Fruit fly (Drosophila melanogaster) whole organism, embryonic: ENCODE results near the gene Cog1.

Source experiments
- ATbp ChIP-seq: fragments of 200-800 bp; sonication (Bioruptor generic); optimal IDR thresholded peaks from 2 replicates; lab custom pipeline; 2017; ENCODE audit warnings: missing biosample characterization, mild to moderate bottlenecking, missing genetic modification characterization, missing genetic modification reagents
- Blimp-1 ChIP-seq: fragments of 200-800 bp; sonication (Bioruptor generic); optimal IDR thresholded peaks from 3 replicates; lab custom pipeline; 2018; ENCODE audit warnings: missing biosample characterization, missing genetic modification characterization, mild to moderate bottlenecking, moderate library complexity, missing genetic modification reagents
- CG1024 ChIP-seq: fragments of 200-800 bp; sonication (Bioruptor generic); IDR thresholded peaks from 2 replicates; pipeline ENCODE4 v1.3.6; 2022; ENCODE audit warnings: missing biosample characterization, missing genetic modification characterization
- CG12299 ChIP-seq: fragments of 200-800 bp; sonication (Bioruptor generic); optimal IDR thresholded peaks from 2 replicates; lab custom pipeline; 2018; ENCODE audit warnings: missing biosample characterization, mild to moderate bottlenecking, missing genetic modification characterization
- CG1233 ChIP-seq: fragments of 200-800 bp; sonication (Bioruptor generic); optimal IDR thresholded peaks from 4 replicates; lab custom pipeline; 2018; ENCODE audit warnings: missing biosample characterization, mild to moderate bottlenecking, missing genetic modification characterization
- CG12769 ChIP-seq: fragments of 200-800 bp; sonication (Bioruptor generic); optimal IDR thresholded peaks from 2 replicates; lab custom pipeline; 2019; ENCODE audit warnings: missing biosample characterization, mild to moderate bottlenecking, missing genetic modification characterization, moderate library complexity
- CG14441 ChIP-seq: fragments of 200-800 bp; sonication (Bioruptor generic); IDR thresholded peaks from 2 replicates; pipeline ENCODE4 v1.3.6; 2022; ENCODE audit warnings: missing biosample characterization, missing genetic modification characterization
- CG15073 ChIP-seq: fragments of 200-800 bp; sonication (Bioruptor generic); optimal IDR thresholded peaks from 2 replicates; lab custom pipeline; 2016; ENCODE audit warnings: missing biosample characterization, missing genetic modification characterization
- CG1529 ChIP-seq: fragments of 200-800 bp; sonication (Bioruptor generic); optimal IDR thresholded peaks from 3 replicates; lab custom pipeline; 2018; ENCODE audit warnings: missing biosample characterization, missing genetic modification characterization
- CG17359 ChIP-seq: fragments of 200-800 bp; sonication (Bioruptor generic); optimal IDR thresholded peaks from 3 replicates; lab custom pipeline; 2018; ENCODE audit warnings: missing biosample characterization, mild to moderate bottlenecking, missing genetic modification characterization, moderate library complexity
- CG2120 ChIP-seq: fragments of 200-800 bp; sonication (Bioruptor generic); optimal IDR thresholded peaks from 3 replicates; lab custom pipeline; 2016; ENCODE audit warnings: missing biosample characterization, missing genetic modification characterization
- CG33213 ChIP-seq: fragments of 200-800 bp; sonication (Bioruptor generic); optimal IDR thresholded peaks from 3 replicates; lab custom pipeline; 2016; ENCODE audit warnings: missing biosample characterization, missing genetic modification characterization
- CG33557 ChIP-seq: fragments of 200-800 bp; sonication (Bioruptor generic); optimal IDR thresholded peaks from 2 replicates; lab custom pipeline; 2019; ENCODE audit warnings: missing biosample characterization, mild to moderate bottlenecking, missing genetic modification characterization, moderate library complexity
- CG3407 ChIP-seq: fragments of 200-800 bp; sonication (Bioruptor generic); optimal IDR thresholded peaks from 2 replicates; lab custom pipeline; 2018; ENCODE audit warnings: missing biosample characterization, mild to moderate bottlenecking, missing genetic modification characterization
- CG3838 ChIP-seq: fragments of 200-800 bp; sonication (Bioruptor generic); optimal IDR thresholded peaks from 3 replicates; lab custom pipeline; 2016; ENCODE audit warnings: missing biosample characterization, missing genetic modification characterization
- CG42726 ChIP-seq: fragments of 200-800 bp; sonication (Bioruptor generic); IDR thresholded peaks from 2 replicates; pipeline ENCODE4 v1.3.6; 2022; ENCODE audit warnings: missing biosample characterization, missing genetic modification characterization; ENCODE audit not compliant: partially characterized antibody
- CG4854 ChIP-seq: fragments of 200-800 bp; sonication (Bioruptor generic); optimal IDR thresholded peaks from 2 replicates; lab custom pipeline; 2016; ENCODE audit warnings: missing biosample characterization, missing genetic modification characterization, inconsistent platforms
- CG6765 ChIP-seq: fragments of 200-800 bp; sonication (Bioruptor generic); optimal IDR thresholded peaks from 3 replicates; lab custom pipeline; 2017; ENCODE audit warnings: missing biosample characterization, mild to moderate bottlenecking, missing genetic modification characterization
- CG7556 ChIP-seq: fragments of 200-800 bp; sonication (Bioruptor generic); optimal IDR thresholded peaks from 2 replicates; lab custom pipeline; 2017; ENCODE audit warnings: missing biosample characterization, mild to moderate bottlenecking, missing genetic modification characterization
- CG7928 ChIP-seq: fragments of 200-800 bp; sonication (Bioruptor generic); optimal IDR thresholded peaks from 2 replicates; lab custom pipeline; 2017; ENCODE audit warnings: missing biosample characterization, mild to moderate bottlenecking, missing genetic modification characterization
- CG9876 ChIP-seq: fragments of 200-800 bp; sonication (Bioruptor generic); optimal IDR thresholded peaks from 2 replicates; lab custom pipeline; 2016; ENCODE audit warnings: missing biosample characterization, missing genetic modification characterization
- CTCF ChIP-seq: fragments of 200-800 bp; sonication (Bioruptor generic); optimal IDR thresholded peaks from 2 replicates; lab custom pipeline; 2017; ENCODE audit warnings: missing biosample characterization, mild to moderate bottlenecking, missing genetic modification characterization, moderate library complexity
- Dfd ChIP-seq, 2 experiments: fragments of >200 bp; optimal IDR thresholded peaks; 2 replicates each; lab custom pipeline; 2017; ENCODE audit warnings: missing biosample characterization in 2 of 2, missing genetic modification characterization in 2 of 2
- Dip3 ChIP-seq: fragments of 200-800 bp; sonication (Bioruptor generic); optimal IDR thresholded peaks from 3 replicates; lab custom pipeline; 2016; ENCODE audit warnings: missing biosample characterization, missing genetic modification characterization
- Fer3 ChIP-seq: fragments of 200-800 bp; sonication (Bioruptor generic); optimal IDR thresholded peaks from 2 replicates; lab custom pipeline; 2018; ENCODE audit warnings: missing biosample characterization, mild to moderate bottlenecking, missing genetic modification characterization, moderate library complexity
- GATAe ChIP-seq: fragments of 200-800 bp; sonication (Bioruptor generic); conservative IDR thresholded peaks from 2 replicates; pipeline ENCODE4 v1.3.6; 2022; ENCODE audit warnings: missing biosample characterization, missing genetic modification characterization
- H15 ChIP-seq: fragments of 200-800 bp; sonication (Bioruptor generic); IDR thresholded peaks from 3 replicates; pipeline ENCODE4 v1.3.6; 2022; ENCODE audit warnings: missing biosample characterization, missing genetic modification characterization
- Hr51 ChIP-seq, 2 experiments: fragments of 200-800 bp; sonication (Bioruptor generic); optimal IDR thresholded peaks; 2 replicates in 1 of 2; 3 replicates in 1 of 2; lab custom pipeline; 2016 to 2018; ENCODE audit warnings: missing biosample characterization in 2 of 2, missing genetic modification characterization in 2 of 2, mild to moderate bottlenecking in 1 of 2, moderate library complexity in 1 of 2
- Kr ChIP-seq: fragments of 200-800 bp; sonication (Bioruptor generic); optimal IDR thresholded peaks from 2 replicates; lab custom pipeline; 2017; ENCODE audit warnings: missing biosample characterization, mild to moderate bottlenecking, missing genetic modification characterization
- Mrtf ChIP-seq: fragments of 200-800 bp; sonication (Bioruptor generic); IDR thresholded peaks from 3 replicates; pipeline ENCODE4 v1.3.6; 2022; ENCODE audit warnings: missing biosample characterization, missing genetic modification characterization
- Opbp ChIP-seq: fragments of 200-800 bp; sonication (Bioruptor generic); IDR thresholded peaks from 3 replicates; pipeline ENCODE4 v1.3.6; 2022; ENCODE audit warnings: missing biosample characterization, missing genetic modification characterization; ENCODE audit not compliant: partially characterized antibody
- Ptx1 ChIP-seq: fragments of 200-800 bp; sonication (Bioruptor generic); IDR thresholded peaks from 2 replicates; pipeline ENCODE4 v1.3.6; 2022; ENCODE audit warnings: missing biosample characterization, missing genetic modification characterization
- Side ChIP-seq: fragments of 200-800 bp; sonication (Bioruptor generic); optimal IDR thresholded peaks from 2 replicates; lab custom pipeline; 2016; ENCODE audit warnings: missing biosample characterization, missing genetic modification characterization
- Taf1 ChIP-seq: fragments of 200-800 bp; sonication (Bioruptor generic); IDR thresholded peaks from 2 replicates; pipeline ENCODE4 v1.3.6; 2022; ENCODE audit warnings: missing biosample characterization, missing genetic modification characterization
- Vsx1 ChIP-seq: fragments of 200-800 bp; sonication (Bioruptor generic); optimal IDR thresholded peaks from 2 replicates; lab custom pipeline; 2017; ENCODE audit warnings: missing biosample characterization, mild to moderate bottlenecking, missing genetic modification characterization, missing genetic modification reagents
- Xbp1 ChIP-seq: fragments of 200-800 bp; sonication (Bioruptor generic); optimal IDR thresholded peaks from 3 replicates; lab custom pipeline; 2016; ENCODE audit warnings: missing biosample characterization, mild to moderate bottlenecking, missing genetic modification characterization
- ash1 ChIP-seq: fragments of 200-800 bp; sonication (Bioruptor generic); optimal IDR thresholded peaks from 2 replicates; lab custom pipeline; 2018; ENCODE audit warnings: missing biosample characterization, mild to moderate bottlenecking, missing genetic modification characterization
- btn ChIP-seq: fragments of 200-800 bp; sonication (Bioruptor generic); optimal IDR thresholded peaks from 2 replicates; lab custom pipeline; 2016; ENCODE audit warnings: missing biosample characterization, missing genetic modification characterization
- chinmo ChIP-seq: fragments of 200-800 bp; sonication (Bioruptor generic); IDR thresholded peaks from 4 replicates; pipeline ENCODE4 v1.3.6; 2022; ENCODE audit warnings: missing biosample characterization, missing genetic modification characterization; ENCODE audit not compliant: partially characterized antibody
- dan ChIP-seq: fragments of 200-800 bp; sonication (Bioruptor generic); IDR thresholded peaks from 2 replicates; pipeline ENCODE4 v1.3.6; 2022; ENCODE audit warnings: missing biosample characterization, missing genetic modification characterization
- disco-r ChIP-seq: fragments of 200-800 bp; sonication (Bioruptor generic); optimal IDR thresholded peaks from 2 replicates; lab custom pipeline; 2016; ENCODE audit warnings: missing biosample characterization, missing genetic modification characterization
- ftz-f1 ChIP-seq: fragments of 200-800 bp; sonication (Bioruptor generic); optimal IDR thresholded peaks from 2 replicates; lab custom pipeline; 2016; ENCODE audit warnings: missing biosample characterization, missing genetic modification characterization
- grn ChIP-seq: fragments of 200-800 bp; sonication (Bioruptor generic); optimal IDR thresholded peaks from 3 replicates; lab custom pipeline; 2017; ENCODE audit warnings: missing biosample characterization, missing genetic modification characterization
- ham ChIP-seq: fragments of 200-800 bp; sonication (Bioruptor generic); IDR thresholded peaks from 2 replicates; pipeline ENCODE4 v1.3.6; 2022; ENCODE audit warnings: missing biosample characterization, missing genetic modification characterization
- inv ChIP-seq: fragments of 200-800 bp; sonication (Bioruptor generic); IDR thresholded peaks from 2 replicates; pipeline ENCODE4 v1.3.6; 2022; ENCODE audit warnings: missing biosample characterization, missing genetic modification characterization; ENCODE audit not compliant: partially characterized antibody
- jigr1 ChIP-seq: fragments of 200-800 bp; sonication (Bioruptor generic); IDR thresholded peaks from 3 replicates; pipeline ENCODE4 v1.3.6; 2022; ENCODE audit warnings: missing biosample characterization, missing genetic modification characterization
- p53 ChIP-seq: fragments of 200-800 bp; sonication (Bioruptor generic); optimal IDR thresholded peaks from 2 replicates; lab custom pipeline; 2016; ENCODE audit warnings: missing biosample characterization, missing genetic modification characterization
- sens ChIP-seq: fragments of 200-800 bp; sonication (Bioruptor generic); peaks from one replicate; lab custom pipeline; 2016; ENCODE audit warnings: missing biosample characterization, missing genetic modification characterization
- sisA ChIP-seq: fragments of 200-800 bp; sonication (Bioruptor generic); IDR thresholded peaks from 2 replicates; pipeline ENCODE4 v1.3.6; 2022; ENCODE audit warnings: missing biosample characterization, missing genetic modification characterization
- slp2 ChIP-seq: fragments of 200-800 bp; sonication (Bioruptor generic); optimal IDR thresholded peaks from 2 replicates; lab custom pipeline; 2016; ENCODE audit warnings: missing biosample characterization, missing genetic modification characterization
- tgo ChIP-seq: fragments of 200-800 bp; sonication (Bioruptor generic); IDR thresholded peaks from 3 replicates; pipeline ENCODE4 v1.3.6; 2022; ENCODE audit warnings: missing biosample characterization, missing genetic modification characterization
- toy ChIP-seq: fragments of 200-800 bp; sonication (Bioruptor generic); IDR thresholded peaks from 2 replicates; pipeline ENCODE4 v1.3.6; 2022; ENCODE audit warnings: missing biosample characterization, missing genetic modification characterization

The Cog1 gene

dm6 chr3R:12244468-12245060, 25.1 kb upstream of the Cog1 start (continued):
- TF ChIP-seq Opbp (0 out of 3 replicates have a peak, but pooled peaks have one; percentile 10), grn (GFP tag; lab: Kevin White, UChicago) (peak; percentile 17), CG33557 (GFP tag; lab: Kevin White, UChicago) (no peak), chinmo (0 out of 4 replicates have a peak, but pooled peaks have one; percentile 77), CG9876 (GFP tag; lab: Kevin White, UChicago) (no peak), CG6765 (GFP tag; lab: Kevin White, UChicago) (no peak), dan (GFP tag; lab: Robert Waterston, UW) (no peak), toy (GFP tag; lab: Robert Waterston, UW) (no peak), ham (GFP tag; lab: Robert Waterston, UW) (no peak), slp2 (GFP tag; lab: Kevin White, UChicago) (no peak), Side (GFP tag; lab: Kevin White, UChicago) (no peak), CG33213 (GFP tag; lab: Kevin White, UChicago) (no peak), CG17359 (tag; lab: Kevin White, UChicago) (no peak), CG1529 (GFP tag; lab: Kevin White, UChicago) (no peak), disco-r (GFP tag; lab: Kevin White, UChicago) (no peak), CG15073 (GFP tag; lab: Kevin White, UChicago) (no peak), CG4854 (GFP tag; lab: Kevin White, UChicago) (no peak), btn (GFP tag; lab: Kevin White, UChicago) (no peak), GATAe (no peak), sisA (GFP tag; lab: Robert Waterston, UW) (no peak), CG14441 (no peak), CG1233 (GFP tag; lab: Kevin White, UChicago) (no peak), inv (GFP tag; lab: Robert Waterston, UW) (no peak; the same call in 1 of the 2 replicates), Fer3 (no peak), CG7556 (GFP tag; lab: Kevin White, UChicago) (no peak), tgo (GFP tag; lab: Robert Waterston, UW) (no peak), Blimp-1 (GFP tag; lab: Kevin White, UChicago) (no peak), ATbp (GFP tag; lab: Kevin White, UChicago) (no peak), CG3838 (GFP tag; lab: Kevin White, UChicago) (no peak), CG12299 (tag; lab: Kevin White, UChicago) (no peak), H15 (GFP tag; lab: Robert Waterston, UW) (no peak), Kr (GFP tag; lab: Kevin White, UChicago) (no peak), CG12769 (tag; lab: Kevin White, UChicago) (no peak), jigr1 (GFP tag; lab: Robert Waterston, UW) (no peak), CG1024 (GFP tag; lab: Robert Waterston, UW) (no peak), ftz-f1 (GFP tag; lab: Kevin White, UChicago) (no peak), CG7928 (GFP tag; lab: Kevin White, UChicago) (no peak), Mrtf (GFP tag; lab: Robert Waterston, UW) (no peak), Ptx1 (GFP tag; lab: Robert Waterston, UW) (no peak), p53 (GFP tag; lab: Kevin White, UChicago) (no peak), Dip3 (GFP tag; lab: Kevin White, UChicago) (no peak), CTCF (GFP tag; lab: Kevin White, UChicago) (peak; percentile 36), Vsx1 (GFP tag; lab: Kevin White, UChicago) (peak; percentile 2), CG3407 (GFP tag; lab: Kevin White, UChicago) (no peak), ash1 (GFP tag; lab: Kevin White, UChicago) (no peak), Xbp1 (no peak), Taf1 (GFP tag; lab: Robert Waterston, UW) (no peak), CG2120 (GFP tag; lab: Kevin White, UChicago) (no peak), sens (peak; percentile 51), Dfd (GFP tag; optimal IDR thresholded peaks at IDR 0.05; lab: Kevin White, UChicago) (no peak), Hr51 (GFP tag; optimal IDR thresholded peaks at IDR 0.05; lab: Kevin White, UChicago) (no peak), CG42726 (GFP tag; lab: Robert Waterston, UW) (no peak)
